Fruit fly (Drosophila melanogaster): ENCODE results near the gene ppk28.

ppk28 gene

DNA sequence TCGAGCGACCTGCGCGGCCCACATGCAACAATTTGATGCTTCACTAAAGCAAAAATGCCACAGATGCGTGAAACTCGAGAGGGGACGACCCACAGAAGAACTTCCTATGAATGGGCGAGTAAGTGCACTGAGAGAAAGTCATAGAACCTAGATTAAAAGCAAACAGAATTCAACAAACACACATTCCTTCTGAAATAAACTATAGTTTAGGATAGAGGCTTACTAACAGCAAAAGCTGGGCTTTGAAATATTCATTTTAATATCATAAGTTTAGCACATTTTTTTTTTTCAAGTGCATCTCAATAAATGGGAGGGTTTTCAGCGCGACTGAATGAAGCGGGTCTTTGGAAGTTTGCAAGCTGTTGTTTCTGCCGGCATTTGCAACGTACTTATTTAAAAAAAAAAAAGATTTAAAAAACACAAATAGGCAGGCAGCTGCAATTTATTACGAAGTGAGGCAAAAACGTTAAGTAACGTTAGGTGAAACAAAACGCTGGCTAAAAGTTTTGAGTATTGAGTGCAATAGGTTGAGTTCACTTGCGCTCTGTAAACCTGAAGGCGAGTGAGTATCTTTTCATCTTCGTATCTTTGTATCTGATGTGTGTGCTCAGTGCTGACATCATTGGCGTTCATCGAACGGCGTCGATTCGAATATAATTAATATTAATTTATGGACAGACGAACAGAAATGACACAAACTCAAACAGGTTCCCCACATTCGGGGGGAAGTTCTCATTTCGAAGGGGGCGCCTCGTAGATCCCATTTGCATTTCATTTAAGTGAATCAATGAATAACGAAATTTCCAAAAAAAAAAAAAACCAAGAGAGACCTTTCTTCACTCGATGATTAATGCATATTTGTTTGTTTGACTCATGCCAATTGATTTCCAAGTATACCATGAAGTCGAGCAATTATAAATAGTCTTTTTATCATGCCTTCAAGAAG is 32.7 kb upstream of the ppk28 start (continued):
- TF ChIP-seq salm (tag; optimal IDR thresholded peaks at IDR 0.05) (no peak), CG17829 (tag; optimal IDR thresholded peaks at IDR 0.05) (peak; percentile 56), CG18764 (GFP tag; optimal IDR thresholded peaks at IDR 0.05) (peak; percentile 31), ham (GFP tag; IDR thresholded peaks at IDR 0.05) (no peak), tup (GFP tag; optimal IDR thresholded peaks at IDR 0.05) (peak; percentile 23), CG9215 (GFP tag; IDR thresholded peaks at IDR 0.05) (peak; percentile 39; the same call in 1 of the 2 replicates), Bdp1 (GFP tag; optimal IDR thresholded peaks at IDR 0.05) (no peak), Hr51 (GFP tag; optimal IDR thresholded peaks at IDR 0.05) (peak in 1 of 2 experiments; percentile 24), CG14050 (GFP tag; IDR thresholded peaks at IDR 0.05) (no peak), CG11456 (GFP tag; IDR thresholded peaks at IDR 0.05) (0 out of 3 replicates have a peak, but pooled peaks have one; percentile 40), CG17912 (GFP tag; optimal IDR thresholded peaks at IDR 0.05) (no peak), NC2α (GFP tag; optimal IDR thresholded peaks at IDR 0.05) (no peak), CG11398 (GFP tag; optimal IDR thresholded peaks at IDR 0.05) (no peak), Stat92E (GFP tag; optimal IDR thresholded peaks at IDR 0.05) (no peak), CG9727 (GFP tag; optimal IDR thresholded peaks at IDR 0.05) (peak; percentile 71), bsh (GFP tag; optimal IDR thresholded peaks at IDR 0.05) (peak in 1 of 2 experiments; percentile 57), CG9437 (GFP tag; optimal IDR thresholded peaks at IDR 0.05) (peak; percentile 5), CG17359 (tag; optimal IDR thresholded peaks at IDR 0.05) (peak; percentile 53), p53 (GFP tag; optimal IDR thresholded peaks at IDR 0.05) (no peak), sim (GFP tag; IDR thresholded peaks at IDR 0.05) (peak; percentile 48; the same call in 1 of the 2 replicates), CG15601 (tag; optimal IDR thresholded peaks at IDR 0.05) (peak; percentile 33), twi (tag; optimal IDR thresholded peaks at IDR 0.05) (no peak), CG13894 (tag; optimal IDR thresholded peaks at IDR 0.05) (no peak), D (optimal IDR thresholded peaks at IDR 0.05) (no peak), D (GFP tag; optimal IDR thresholded peaks at IDR 0.05) (peak; percentile 70), ci (GFP tag; IDR thresholded peaks at IDR 0.05) (peak; percentile 80), CG8388 (GFP tag; optimal IDR thresholded peaks at IDR 0.05) (peak; percentile 36), CG43689 (GFP tag; IDR thresholded peaks at IDR 0.05) (no peak), Hr3 (GFP tag; optimal IDR thresholded peaks at IDR 0.05) (peak; percentile 50), odd (GFP tag; optimal IDR thresholded peaks at IDR 0.05) (no peak), CG15269 (tag; optimal IDR thresholded peaks at IDR 0.05) (no peak), Ets65A (GFP tag) (peak; percentile 89), prd (optimal IDR thresholded peaks at IDR 0.05) (no peak), prd (GFP tag; IDR thresholded peaks at IDR 0.05) (peak; percentile 87), br (optimal IDR thresholded peaks at IDR 0.05) (no peak), Oli (tag; optimal IDR thresholded peaks at IDR 0.05) (peak; percentile 25), grau (tag; optimal IDR thresholded peaks at IDR 0.05) (no peak), tgo (GFP tag; IDR thresholded peaks at IDR 0.05) (peak; percentile 49; the same call in 1 of the 3 replicates), bab2 (GFP tag; optimal IDR thresholded peaks at IDR 0.05) (peak; percentile 71), vvl (GFP tag; IDR thresholded peaks at IDR 0.05) (peak; percentile 82), Atf-2 (GFP tag; optimal IDR thresholded peaks at IDR 0.05) (peak; percentile 43), tx (GFP tag; optimal IDR thresholded peaks at IDR 0.05) (no peak), Tbp (GFP tag; optimal IDR thresholded peaks at IDR 0.05) (no peak), Nf-YC (tag; optimal IDR thresholded peaks at IDR 0.05) (no peak), so (GFP tag; IDR thresholded peaks at IDR 0.05) (peak; percentile 61; the same call in 1 of the 3 replicates), dm (GFP tag; optimal IDR thresholded peaks at IDR 0.05) (no peak), CG17802 (tag; optimal IDR thresholded peaks at IDR 0.05) (peak; percentile 30), Abd-B (GFP tag; optimal IDR thresholded peaks at IDR 0.05) (no peak), dmrt99B (tag; optimal IDR thresholded peaks at IDR 0.05) (peak; percentile 61)

All from whole organism, embryonic.